ENCODE assay signal across 2 fruit fly cellular contexts in the genomic region with DNA sequence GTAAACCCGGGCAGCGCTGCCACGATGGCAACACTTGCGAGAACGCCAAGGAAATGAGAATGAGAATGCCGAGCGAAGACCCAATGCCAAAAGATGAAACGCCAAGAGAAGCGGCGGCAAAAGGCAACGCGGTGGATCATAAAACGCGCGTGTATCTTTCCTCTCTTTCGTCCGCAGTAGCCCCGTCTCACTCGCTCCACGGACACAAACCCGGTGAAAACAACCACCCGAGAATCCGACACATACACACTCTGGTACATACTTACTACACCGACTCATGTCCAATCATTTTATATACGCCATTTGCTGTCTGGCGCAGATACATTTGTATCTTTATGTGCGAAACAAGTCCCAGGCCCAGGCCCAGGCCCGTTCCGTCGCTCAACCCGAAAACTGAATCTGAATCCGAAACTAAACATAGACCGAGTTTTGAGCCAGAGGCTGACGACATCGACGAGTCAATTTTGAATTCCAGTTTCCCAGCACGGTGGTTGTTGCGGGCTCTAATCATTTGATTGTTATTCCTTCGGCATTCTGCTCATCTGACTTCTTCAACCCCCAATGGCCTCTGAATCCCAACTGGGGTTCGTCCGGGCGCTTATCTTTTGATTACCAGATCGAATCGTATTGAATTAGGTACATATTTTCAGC.
TF ChIP-seq lines count a peak whose summit lies in the region.

No protein-coding gene starts in this region.

- TF ChIP-seq CTCF in whole organism, embryonic (GFP tag; optimal IDR thresholded peaks at IDR 0.05; lab: Kevin White, UChicago) = no peak

TF ChIP-seq in whole organism, embryonic, 481 proteins besides CTCF, POLR2A, EP300 and RAD21 (continues in another document):
- TF ChIP-seq gsb (GFP tag; IDR thresholded peaks at IDR 0.05; lab: Robert Waterston, UW) (no peak), CG4707 (GFP tag; optimal IDR thresholded peaks at IDR 0.05; lab: Kevin White, UChicago) (no peak), br (optimal IDR thresholded peaks at IDR 0.05; lab: Kevin White, UChicago) (no peak), CG2120 (GFP tag; optimal IDR thresholded peaks at IDR 0.05; lab: Kevin White, UChicago) (no peak), Adf1 (GFP tag; IDR thresholded peaks at IDR 0.05; lab: Robert Waterston, UW) (no peak; the same call in 1 of the 2 replicates), CG2889 (GFP tag; IDR thresholded peaks at IDR 0.05; lab: Robert Waterston, UW) (no peak), unc-4 (GFP tag; IDR thresholded peaks at IDR 0.05; lab: Robert Waterston, UW; ENCODE audit: partially characterized antibody) (no peak), jumu (GFP tag; optimal IDR thresholded peaks at IDR 0.05; lab: Kevin White, UChicago) (no peak), CG18262 (tag; optimal IDR thresholded peaks at IDR 0.05; lab: Kevin White, UChicago) (no peak), cad (GFP tag; optimal IDR thresholded peaks at IDR 0.05; lab: Kevin White, UChicago) (peak; percentile 87), Sry-δ (GFP tag; optimal IDR thresholded peaks at IDR 0.05; lab: Kevin White, UChicago) (no peak), Optix (GFP tag; IDR thresholded peaks at IDR 0.05; lab: Robert Waterston, UW) (no peak), tup (GFP tag; optimal IDR thresholded peaks at IDR 0.05; lab: Kevin White, UChicago) (no peak), Abd-B (GFP tag; optimal IDR thresholded peaks at IDR 0.05; lab: Kevin White, UChicago) (peak; percentile 44), CG4730 (GFP tag; IDR thresholded peaks at IDR 0.05; lab: Robert Waterston, UW) (no peak), CG10321 (GFP tag; IDR thresholded peaks at IDR 0.05; lab: Robert Waterston, UW) (peak; percentile 68), TFAM (GFP tag; optimal IDR thresholded peaks at IDR 0.05; lab: Kevin White, UChicago) (no peak), Dref (GFP tag; IDR thresholded peaks at IDR 0.05; lab: Robert Waterston, UW) (no peak), gsb-n (tag; optimal IDR thresholded peaks at IDR 0.05; lab: Kevin White, UChicago) (peak; percentile 26), pros (GFP tag; optimal IDR thresholded peaks at IDR 0.05; lab: Kevin White, UChicago) (peak; percentile 14), Deaf1 (tag; optimal IDR thresholded peaks at IDR 0.05; lab: Kevin White, UChicago) (no peak), shn (GFP tag; optimal IDR thresholded peaks at IDR 0.05; lab: Kevin White, UChicago) (no peak), H15 (GFP tag; IDR thresholded peaks at IDR 0.05; lab: Robert Waterston, UW) (no peak), psq (GFP tag; optimal IDR thresholded peaks at IDR 0.05; lab: Kevin White, UChicago) (no peak), twi (tag; optimal IDR thresholded peaks at IDR 0.05; lab: Kevin White, UChicago) (no peak), bsh (GFP tag; optimal IDR thresholded peaks at IDR 0.05; lab: Kevin White, UChicago) (no peak), caup (GFP tag; optimal IDR thresholded peaks at IDR 0.05; lab: Kevin White, UChicago; ENCODE audit: severe bottlenecking) (no peak), CG10462 (GFP tag; optimal IDR thresholded peaks at IDR 0.05; lab: Kevin White, UChicago) (no peak), MBD-R2 (GFP tag; IDR thresholded peaks at IDR 0.05; lab: Robert Waterston, UW) (no peak), Nf-YC (tag; optimal IDR thresholded peaks at IDR 0.05; lab: Kevin White, UChicago) (peak; percentile 88), Fer3 (tag; optimal IDR thresholded peaks at IDR 0.05; lab: Kevin White, UChicago) (no peak), CG7786 (GFP tag; optimal IDR thresholded peaks at IDR 0.05; lab: Kevin White, UChicago) (no peak), seq (GFP tag; IDR thresholded peaks at IDR 0.05; lab: Robert Waterston, UW) (peak; percentile 64; the same call in 1 of the 2 replicates), CG17186 (GFP tag; optimal IDR thresholded peaks at IDR 0.05; lab: Kevin White, UChicago) (no peak), B-H2 (GFP tag; optimal IDR thresholded peaks at IDR 0.05; lab: Kevin White, UChicago) (no peak), ham (GFP tag; IDR thresholded peaks at IDR 0.05; lab: Robert Waterston, UW) (no peak), CG14441 (GFP tag; IDR thresholded peaks at IDR 0.05; lab: Robert Waterston, UW) (no peak), ewg (GFP tag; optimal IDR thresholded peaks at IDR 0.05; lab: Kevin White, UChicago) (peak; percentile 17), CG1832 (GFP tag; optimal IDR thresholded peaks at IDR 0.05; lab: Kevin White, UChicago) (peak; percentile 76), D19B (GFP tag; optimal IDR thresholded peaks at IDR 0.05; lab: Kevin White, UChicago) (no peak), dm (GFP tag; optimal IDR thresholded peaks at IDR 0.05; lab: Kevin White, UChicago) (no peak), cg (GFP tag; optimal IDR thresholded peaks at IDR 0.05; lab: Kevin White, UChicago) (peak; percentile 49), grau (tag; optimal IDR thresholded peaks at IDR 0.05; lab: Kevin White, UChicago) (no peak)

TF ChIP-seq in whole organism, prepupa, 60 proteins besides CTCF, POLR2A, EP300 and RAD21:
- TF ChIP-seq CG3032 (tag; optimal IDR thresholded peaks at IDR 0.05; lab: Kevin White, UChicago) = no peak
- no peak for TF ChIP-seq Lpt (GFP tag; optimal IDR thresholded peaks at IDR 0.05; lab: Kevin White, UChicago)
- TF ChIP-seq dsx (GFP tag; optimal IDR thresholded peaks at IDR 0.05; lab: Kevin White, UChicago; ENCODE audit: poor library complexity, severe bottlenecking) = peak; percentile 5
- no peak for TF ChIP-seq Sox14 (GFP tag; optimal IDR thresholded peaks at IDR 0.05; lab: Kevin White, UChicago)
- no peak for TF ChIP-seq spab (GFP tag; optimal IDR thresholded peaks at IDR 0.05; lab: Kevin White, UChicago)
- no peak for TF ChIP-seq cyc (GFP tag; optimal IDR thresholded peaks at IDR 0.05; lab: Kevin White, UChicago)
TF ChIP-seq in whole organism, prepupa: peak in this region for 1.
